Fruit fly (Drosophila melanogaster) whole organism, embryonic: ENCODE measurements around the gene CG8526.

ENCODE experiments used
- Antp ChIP-seq: fragments of 200-800 bp; sonication (Bioruptor generic); optimal IDR thresholded peaks from 3 replicates; lab custom pipeline; 2016; ENCODE audit warnings: missing biosample characterization, missing genetic modification characterization
- CG10366 ChIP-seq: fragments of 200-800 bp; sonication (Bioruptor generic); IDR thresholded peaks from 2 replicates; pipeline ENCODE4 v1.3.6; 2022; ENCODE audit warnings: missing biosample characterization, missing genetic modification characterization
- CG11247 ChIP-seq: fragments of 200-800 bp; sonication (Bioruptor generic); IDR thresholded peaks from 2 replicates; pipeline ENCODE4 v1.3.6; 2022; ENCODE audit warnings: missing biosample characterization, missing genetic modification characterization
- CG12659 ChIP-seq: fragments of 200-800 bp; sonication (Bioruptor generic); optimal IDR thresholded peaks from 3 replicates; lab custom pipeline; 2017; ENCODE audit warnings: mild to moderate bottlenecking, missing biosample characterization, missing genetic modification reagents, missing genetic modification characterization
- CG14050 ChIP-seq: fragments of 200-800 bp; sonication (Bioruptor generic); IDR thresholded peaks from 3 replicates; pipeline ENCODE4 v1.3.6; 2022; ENCODE audit warnings: missing biosample characterization, missing genetic modification characterization
- CG17186 ChIP-seq: fragments of 200-800 bp; sonication (Bioruptor generic); optimal IDR thresholded peaks from 3 replicates; lab custom pipeline; 2017; ENCODE audit warnings: missing biosample characterization, missing genetic modification reagents, missing genetic modification characterization
- CG18011 ChIP-seq: fragments of 200-800 bp; sonication (Bioruptor generic); optimal IDR thresholded peaks from 2 replicates; lab custom pipeline; 2017; ENCODE audit warnings: missing biosample characterization, missing genetic modification characterization, mild to moderate bottlenecking, moderate library complexity, missing genotype
- CG18599 ChIP-seq: fragments of 200-800 bp; sonication (Bioruptor generic); optimal IDR thresholded peaks from 3 replicates; lab custom pipeline; 2017; ENCODE audit warnings: missing biosample characterization, missing genetic modification characterization, mild to moderate bottlenecking, moderate library complexity, missing genetic modification reagents
- CG3065 ChIP-seq: fragments of 200-800 bp; sonication (Bioruptor generic); optimal IDR thresholded peaks from 2 replicates; lab custom pipeline; 2016; ENCODE audit warnings: missing biosample characterization, missing genetic modification characterization
- CG31224 ChIP-seq: fragments of 200-800 bp; sonication (Bioruptor generic); IDR thresholded peaks from 2 replicates; pipeline ENCODE4 v1.3.6; 2022; ENCODE audit warnings: missing biosample characterization, missing genetic modification characterization
- CG3281 ChIP-seq: fragments of 200-800 bp; sonication (Bioruptor generic); optimal IDR thresholded peaks from 3 replicates; lab custom pipeline; 2017; ENCODE audit warnings: missing biosample characterization, mild to moderate bottlenecking, missing genetic modification characterization
- CG34224 ChIP-seq: fragments of 200-800 bp; sonication (Bioruptor generic); IDR thresholded peaks from 3 replicates; pipeline ENCODE4 v1.3.6; 2022; ENCODE audit warnings: missing biosample characterization, missing genetic modification characterization; ENCODE audit not compliant: partially characterized antibody
- CG5180 ChIP-seq: fragments of 200-800 bp; sonication (Bioruptor generic); optimal IDR thresholded peaks from 3 replicates; lab custom pipeline; 2017; ENCODE audit warnings: missing biosample characterization, missing genetic modification characterization, mild to moderate bottlenecking, moderate library complexity, missing genetic modification reagents
- CG6791 ChIP-seq: fragments of 200-800 bp; sonication (Bioruptor generic); IDR thresholded peaks from 3 replicates; pipeline ENCODE4 v1.3.6; 2022; ENCODE audit warnings: missing biosample characterization, missing genetic modification characterization; ENCODE audit not compliant: partially characterized antibody
- CG7357 ChIP-seq: fragments of 200-800 bp; sonication (Bioruptor generic); IDR thresholded peaks from 3 replicates; pipeline ENCODE4 v1.3.6; 2022; ENCODE audit warnings: missing biosample characterization, missing genetic modification characterization
- CG7556 ChIP-seq: fragments of 200-800 bp; sonication (Bioruptor generic); optimal IDR thresholded peaks from 2 replicates; lab custom pipeline; 2017; ENCODE audit warnings: missing biosample characterization, mild to moderate bottlenecking, missing genetic modification characterization
- CG7963 ChIP-seq: fragments of 200-800 bp; sonication (Bioruptor generic); IDR thresholded peaks from 3 replicates; pipeline ENCODE4 v1.3.6; 2022; ENCODE audit warnings: missing biosample characterization, missing genetic modification characterization; ENCODE audit not compliant: partially characterized antibody
- CG8478 ChIP-seq: fragments of >200 bp; optimal IDR thresholded peaks from 2 replicates; lab custom pipeline; 2018
- CG9437 ChIP-seq: fragments of 200-800 bp; sonication (Bioruptor generic); optimal IDR thresholded peaks from 2 replicates; lab custom pipeline; 2018; ENCODE audit warnings: missing biosample characterization, mild to moderate bottlenecking, missing genetic modification characterization
- CHES-1-like ChIP-seq: fragments of 200-800 bp; sonication (Bioruptor generic); optimal IDR thresholded peaks from 2 replicates; lab custom pipeline; 2016; ENCODE audit warnings: missing biosample characterization, missing genetic modification characterization
- CoRest ChIP-seq: fragments of 200-800 bp; sonication (Bioruptor generic); optimal IDR thresholded peaks from 3 replicates; lab custom pipeline; 2018; ENCODE audit warnings: missing biosample characterization, mild to moderate bottlenecking, missing genetic modification characterization, moderate library complexity
- Hr39 ChIP-seq: fragments of >200 bp; optimal IDR thresholded peaks from 2 replicates; lab custom pipeline; 2017
- Mes4 ChIP-seq: fragments of 200-800 bp; sonication (Bioruptor generic); optimal IDR thresholded peaks from 2 replicates; lab custom pipeline; 2016; ENCODE audit warnings: missing biosample characterization, missing genetic modification characterization
- Nf-YB ChIP-seq: fragments of 200-800 bp; sonication (Bioruptor generic); optimal IDR thresholded peaks from 3 replicates; lab custom pipeline; 2019; ENCODE audit warnings: missing biosample characterization, mild to moderate bottlenecking, missing genetic modification characterization, moderate library complexity
- Oaz ChIP-seq: fragments of 200-800 bp; sonication (Bioruptor generic); IDR thresholded peaks from 2 replicates; pipeline ENCODE4 v1.3.6; 2022; ENCODE audit warnings: missing biosample characterization, missing genetic modification characterization
- Rx ChIP-seq: fragments of 200-800 bp; sonication (Bioruptor generic); IDR thresholded peaks from 2 replicates; pipeline ENCODE4 v1.3.6; 2022; ENCODE audit warnings: missing biosample characterization, missing genetic modification characterization
- TFAM ChIP-seq: fragments of 200-800 bp; sonication (Bioruptor generic); optimal IDR thresholded peaks from 2 replicates; lab custom pipeline; 2017; ENCODE audit warnings: missing biosample characterization, missing genetic modification characterization, inconsistent platforms
- ash1 ChIP-seq: fragments of 200-800 bp; sonication (Bioruptor generic); optimal IDR thresholded peaks from 2 replicates; lab custom pipeline; 2018; ENCODE audit warnings: missing biosample characterization, mild to moderate bottlenecking, missing genetic modification characterization
- cg ChIP-seq: fragments of 200-800 bp; sonication (Bioruptor generic); optimal IDR thresholded peaks from 3 replicates; lab custom pipeline; 2019; ENCODE audit warnings: missing biosample characterization, mild to moderate bottlenecking, missing genetic modification characterization, moderate library complexity
- chif ChIP-seq, 2 experiments: fragments of 200-800 bp; sonication (Bioruptor generic); optimal IDR thresholded peaks; 3 replicates each; lab custom pipeline; 2016; ENCODE audit warnings: missing biosample characterization in 2 of 2, missing genetic modification characterization in 2 of 2
- chm ChIP-seq: fragments of 200-800 bp; sonication (Bioruptor generic); IDR thresholded peaks from 2 replicates; pipeline ENCODE4 v1.3.6; 2022; ENCODE audit warnings: missing biosample characterization, missing genetic modification characterization
- dmrt11E ChIP-seq: fragments of 200-800 bp; sonication (Bioruptor generic); optimal IDR thresholded peaks from 3 replicates; lab custom pipeline; 2018; ENCODE audit warnings: missing biosample characterization, mild to moderate bottlenecking, missing genetic modification characterization, moderate library complexity
- dpn ChIP-seq, 2 experiments: fragments of 200-800 bp; sonication (Bioruptor generic); optimal IDR thresholded peaks; 3 replicates each; lab custom pipeline; 2016; ENCODE audit warnings: missing biosample characterization in 2 of 2, missing genetic modification characterization in 2 of 2
- gsb ChIP-seq: fragments of 200-800 bp; sonication (Bioruptor generic); IDR thresholded peaks from 2 replicates; pipeline ENCODE4 v1.3.6; 2022; ENCODE audit warnings: missing biosample characterization, missing genetic modification characterization
- gt ChIP-seq: fragments of 200-800 bp; sonication (Bioruptor generic); IDR thresholded peaks from 2 replicates; pipeline ENCODE4 v1.3.6; 2022; ENCODE audit warnings: missing biosample characterization, missing genetic modification characterization
- knrl ChIP-seq: fragments of 200-800 bp; sonication (Bioruptor generic); IDR thresholded peaks from 3 replicates; pipeline ENCODE4 v1.3.6; 2022; ENCODE audit warnings: missing biosample characterization, missing genetic modification characterization; ENCODE audit not compliant: partially characterized antibody
- mld ChIP-seq: fragments of 200-800 bp; sonication (Bioruptor generic); IDR thresholded peaks from 3 replicates; pipeline ENCODE4 v1.3.6; 2022; ENCODE audit warnings: missing biosample characterization, missing genetic modification characterization; ENCODE audit not compliant: partially characterized antibody
- p53 ChIP-seq: fragments of 200-800 bp; sonication (Bioruptor generic); optimal IDR thresholded peaks from 2 replicates; lab custom pipeline; 2016; ENCODE audit warnings: missing biosample characterization, missing genetic modification characterization
- pum ChIP-seq: fragments of 200-800 bp; sonication (Bioruptor generic); optimal IDR thresholded peaks from 2 replicates; lab custom pipeline; 2016; ENCODE audit warnings: missing biosample characterization, missing genetic modification characterization
- run ChIP-seq: fragments of 200-800 bp; sonication (Bioruptor generic); optimal IDR thresholded peaks from 3 replicates; lab custom pipeline; 2018; ENCODE audit warnings: missing biosample characterization, mild to moderate bottlenecking, missing genetic modification characterization
- salm ChIP-seq: fragments of 200-800 bp; sonication (Bioruptor generic); optimal IDR thresholded peaks from 2 replicates; lab custom pipeline; 2018; ENCODE audit warnings: missing biosample characterization, mild to moderate bottlenecking, missing genetic modification characterization
- sc ChIP-seq, 3 experiments: fragments of >200 bp in 2 of 3; fragments of 200-800 bp in 1 of 3; sonication (Bioruptor generic) in 1 of 3; optimal IDR thresholded peaks; 2 replicates in 2 of 3; 3 replicates in 1 of 3; lab custom pipeline; 2017; ENCODE audit warnings: mild to moderate bottlenecking in 1 of 3, missing biosample characterization in 1 of 3, missing genetic modification characterization in 1 of 3, missing genetic modification reagents in 1 of 3
- sr ChIP-seq: fragments of 200-800 bp; sonication (Bioruptor generic); IDR thresholded peaks from 3 replicates; pipeline ENCODE4 v1.3.6; 2022; ENCODE audit warnings: missing biosample characterization, missing genetic modification characterization
- ssp ChIP-seq: fragments of 200-800 bp; sonication (Bioruptor generic); IDR thresholded peaks from 2 replicates; pipeline ENCODE4 v1.3.6; 2022; ENCODE audit warnings: missing biosample characterization, missing genetic modification characterization
- trh ChIP-seq: fragments of 200-800 bp; sonication (Bioruptor generic); optimal IDR thresholded peaks from 2 replicates; lab custom pipeline; 2016; ENCODE audit warnings: missing biosample characterization, missing genetic modification characterization
- tup ChIP-seq: fragments of 200-800 bp; sonication (Bioruptor generic); optimal IDR thresholded peaks from 2 replicates; lab custom pipeline; 2016; ENCODE audit warnings: missing biosample characterization, mild to moderate bottlenecking, missing genetic modification characterization, moderate library complexity
- twi ChIP-seq: fragments of 200-800 bp; optimal IDR thresholded peaks from 2 replicates; lab custom pipeline; 2019; ENCODE audit warnings: missing biosample characterization, mild to moderate bottlenecking, missing genetic modification characterization, moderate library complexity
- tx ChIP-seq: fragments of 200-800 bp; sonication (Bioruptor generic); optimal IDR thresholded peaks from 2 replicates; lab custom pipeline; 2016; ENCODE audit warnings: missing biosample characterization, missing genetic modification characterization
- z ChIP-seq: fragments of 200-800 bp; sonication (Bioruptor generic); IDR thresholded peaks from 3 replicates; pipeline ENCODE4 v1.3.6; 2022; ENCODE audit warnings: missing biosample characterization, missing genetic modification characterization

Gene CG8526

dm6 chr3R:9800644-9801330 lies at the start of gene CG8526, which contains the start of gene CG9467 (continued):
- TF ChIP-seq CG6791 (peak; percentile 63), chif (GFP tag; optimal IDR thresholded peaks at IDR 0.05; lab: Kevin White, UChicago) (peak in 1 of 2 experiments; percentile 20), CG18011 (GFP tag; lab: Kevin White, UChicago) (peak; percentile 26), ssp (peak; percentile 61), dpn (GFP tag; optimal IDR thresholded peaks at IDR 0.05; lab: Kevin White, UChicago) (peak; percentile 52 to 71), CG31224 (GFP tag; lab: Robert Waterston, UW) (0 out of 2 replicates have a peak, but pooled peaks have one; percentile 26), salm (tag; lab: Kevin White, UChicago) (peak; percentile 4), Antp (GFP tag; lab: Kevin White, UChicago) (no peak), Mes4 (GFP tag; lab: Kevin White, UChicago) (no peak), CG34224 (GFP tag; lab: Robert Waterston, UW) (peak; percentile 71), CG17186 (peak; percentile 24), sc (optimal IDR thresholded peaks at IDR 0.05; lab: Kevin White, UChicago) (no peak), sc (GFP tag; optimal IDR thresholded peaks at IDR 0.05; lab: Kevin White, UChicago) (no peak), run (tag; lab: Kevin White, UChicago) (no peak), tx (GFP tag; lab: Kevin White, UChicago) (peak; percentile 10), CG7357 (peak; percentile 50; the same call in 1 of the 3 replicates), CG18599 (GFP tag; lab: Kevin White, UChicago) (no peak), CHES-1-like (GFP tag; lab: Kevin White, UChicago) (no peak), CG3281 (GFP tag; lab: Kevin White, UChicago) (peak; percentile 59), p53 (GFP tag; lab: Kevin White, UChicago) (no peak), TFAM (GFP tag; lab: Kevin White, UChicago) (no peak), CG8478 (no peak), CG9437 (GFP tag; lab: Kevin White, UChicago) (peak; percentile 50), CG3065 (GFP tag; lab: Kevin White, UChicago) (peak; percentile 37), gsb (GFP tag; lab: Robert Waterston, UW) (no peak), Nf-YB (GFP tag; lab: Kevin White, UChicago) (no peak), tup (GFP tag; lab: Kevin White, UChicago) (peak; percentile 13), CG7963 (GFP tag; lab: Robert Waterston, UW) (peak; percentile 49; the same call in 2 of the 3 replicates), CG7556 (GFP tag; lab: Kevin White, UChicago) (peak; percentile 35), Oaz (GFP tag; lab: Robert Waterston, UW) (no peak), ash1 (no peak), chm (0 out of 2 replicates have a peak, but pooled peaks have one; percentile 37), CoRest (tag; lab: Kevin White, UChicago) (peak; percentile 89), twi (tag; lab: Kevin White, UChicago) (peak; percentile 55), CG12659 (GFP tag; lab: Kevin White, UChicago) (peak; percentile 75), Rx (no peak), mld (peak; percentile 23; the same call in 1 of the 3 replicates), Hr39 (no peak), CG11247 (GFP tag; lab: Robert Waterston, UW) (0 out of 2 replicates have a peak, but pooled peaks have one; percentile 29), z (GFP tag; lab: Robert Waterston, UW) (no peak), CG5180 (GFP tag; lab: Kevin White, UChicago) (no peak), pum (peak; percentile 15), trh (peak; percentile 29), knrl (GFP tag; lab: Robert Waterston, UW) (peak; percentile 89), CG14050 (no peak), cg (GFP tag; lab: Kevin White, UChicago) (no peak), gt (GFP tag; lab: Robert Waterston, UW) (no peak), sr (GFP tag; lab: Robert Waterston, UW) (no peak), dmrt11E (peak; percentile 71), CG10366 (peak; percentile 54; the same call in 1 of the 2 replicates)
